Fruit fly (Drosophila melanogaster) whole organism, wandering third instar larva: ENCODE measurements around the gene CG43999.

ENCODE experiments used
- Abd-B ChIP-seq: fragments of >200 bp; optimal IDR thresholded peaks from 2 replicates; lab custom pipeline; 2017; ENCODE audit warnings: missing biosample characterization, missing genetic modification characterization
- Hnf4 ChIP-seq: fragments of 200-800 bp; sonication (Bioruptor generic); optimal IDR thresholded peaks from 2 replicates; lab custom pipeline; 2016; ENCODE audit warnings: missing biosample characterization, mild to moderate bottlenecking, missing genetic modification characterization
- brk ChIP-seq: fragments of 200-800 bp; sonication (Bioruptor generic); optimal IDR thresholded peaks from 2 replicates; lab custom pipeline; 2016; ENCODE audit warnings: missing biosample characterization, mild to moderate bottlenecking, missing genetic modification characterization
- pan ChIP-seq: fragments of >200 bp; optimal IDR thresholded peaks from 2 replicates; lab custom pipeline; 2017
- psq ChIP-seq: fragments of 200-800 bp; sonication (Bioruptor generic); optimal IDR thresholded peaks from 3 replicates; lab custom pipeline; 2017; ENCODE audit warnings: missing biosample characterization, mild to moderate bottlenecking, missing genetic modification characterization, moderate library complexity
- sage ChIP-seq: fragments of 200-800 bp; sonication (Bioruptor generic); optimal IDR thresholded peaks from 2 replicates; lab custom pipeline; 2016; ENCODE audit warnings: missing biosample characterization, mild to moderate bottlenecking, missing genetic modification characterization

- TF ChIP-seq Abd-B (GFP tag; lab: Kevin White, UChicago) (no peak), pan (lab: Kevin White, UChicago) (no peak), brk (GFP tag; lab: Kevin White, UChicago) (no peak), psq (GFP tag; lab: Kevin White, UChicago) (no peak), Hnf4 (GFP tag; lab: Kevin White, UChicago) (no peak), sage (GFP tag; lab: Kevin White, UChicago) (no peak)
Measured at dm6 chr3R:23947002-23947401, 18.2 kb upstream of the CG43999 start.
